Worm (Caenorhabditis elegans) whole organism, L1 larva: ENCODE measurements around the gene sec-24.1.

Experiments used
- C04F5.9 ChIP-seq: sonication (generic microtip); optimal IDR thresholded peaks from 2 replicates; lab custom pipeline; 2016; ENCODE audit warnings: missing genetic modification characterization, missing compliant biosample characterization
- F16B12.6 ChIP-seq: fragments of 150-350 bp; optimal IDR thresholded peaks from 2 replicates; lab custom pipeline; 2014; ENCODE audit warnings: missing biosample characterization, missing genetic modification characterization
- Y116A8C.19 ChIP-seq: sonication (generic microtip); optimal IDR thresholded peaks from 2 replicates; lab custom pipeline; 2016; ENCODE audit warnings: missing compliant biosample characterization, missing genetic modification characterization, borderline replicate concordance
- aha-1 ChIP-seq: fragments of 150-350 bp; optimal IDR thresholded peaks from 2 replicates; lab custom pipeline; 2014; ENCODE audit warnings: missing biosample characterization, missing genetic modification characterization
- ama-1 ChIP-seq: fragments of 150-350 bp; optimal IDR thresholded peaks from 2 replicates; lab custom pipeline; 2014
- ceh-63 ChIP-seq: fragments of 200-800 bp; sonication (Bioruptor generic); optimal IDR thresholded peaks from 2 replicates; lab custom pipeline; 2018; ENCODE audit warnings: mild to moderate bottlenecking, missing genetic modification characterization, missing compliant biosample characterization
- ceh-8 ChIP-seq: fragments of 200-800 bp; sonication (Bioruptor generic); optimal IDR thresholded peaks from 2 replicates; lab custom pipeline; 2018; ENCODE audit warnings: mild to moderate bottlenecking, missing genetic modification characterization, moderate library complexity, missing compliant biosample characterization
- ceh-82 ChIP-seq, 3 experiments: fragments of 150-350 bp in 1 of 3; sonication (generic microtip) in 2 of 3; optimal IDR thresholded peaks; 2 replicates each; lab custom pipeline; 2014 to 2017; ENCODE audit warnings: missing biosample characterization in 3 of 3, missing genetic modification characterization in 3 of 3
- ceh-88 ChIP-seq: fragments of 200-800 bp; sonication (Bioruptor generic); IDR thresholded peaks from 2 replicates; pipeline ENCODE4 v1.3.6; 2022; ENCODE audit warnings: missing genetic modification characterization, missing compliant biosample characterization
- ces-1 ChIP-seq: fragments of 150-350 bp; optimal IDR thresholded peaks from 2 replicates; lab custom pipeline; 2014; ENCODE audit warnings: missing biosample characterization, missing genetic modification reagents, missing genetic modification characterization
- dsc-1 ChIP-seq: sonication (generic microtip); optimal IDR thresholded peaks from 2 replicates; lab custom pipeline; 2016; ENCODE audit warnings: mild to moderate bottlenecking, missing genetic modification characterization, missing compliant biosample characterization
- efl-1 ChIP-seq, 4 experiments: fragments of 150-350 bp; optimal IDR thresholded peaks in 3 of 4; peaks in 1 of 4; 1 replicate in 1 of 4; 2 replicates in 3 of 4; lab custom pipeline; 2014; ENCODE audit warnings: missing biosample characterization in 2 of 4, missing genetic modification characterization in 2 of 4, missing genetic modification reagents in 2 of 4
- egl-13 ChIP-seq: sonication (generic microtip); optimal IDR thresholded peaks from 2 replicates; lab custom pipeline; 2016; ENCODE audit warnings: missing genotype, missing genetic modification reagents, missing genetic modification characterization, missing compliant biosample characterization
- elt-2 ChIP-seq: sonication (generic microtip); optimal IDR thresholded peaks from 2 replicates; lab custom pipeline; 2016; ENCODE audit warnings: missing genetic modification characterization, mild to moderate bottlenecking, inconsistent platforms, missing compliant biosample characterization, missing genetic modification reagents
- ets-5 ChIP-seq: fragments of 200-800 bp; sonication (Bioruptor generic); IDR thresholded peaks from 2 replicates; pipeline ENCODE4 v1.3.6; 2022; ENCODE audit warnings: missing genetic modification characterization, missing compliant biosample characterization
- fkh-10 ChIP-seq: sonication (generic microtip); optimal IDR thresholded peaks from 2 replicates; lab custom pipeline; 2017; ENCODE audit warnings: missing biosample characterization, missing genetic modification reagents, missing genetic modification characterization
- fkh-4 ChIP-seq: sonication (generic microtip); optimal IDR thresholded peaks from 2 replicates; lab custom pipeline; 2016; ENCODE audit warnings: missing compliant biosample characterization, missing genetic modification characterization, borderline replicate concordance
- fos-1 ChIP-seq: fragments of 150-350 bp; optimal IDR thresholded peaks from 2 replicates; lab custom pipeline; 2014; ENCODE audit warnings: missing biosample characterization, missing genetic modification characterization
- grh-1 ChIP-seq: fragments of 200-800 bp; sonication (Bioruptor generic); IDR thresholded peaks from 2 replicates; pipeline ENCODE4 v1.3.6; 2022; ENCODE audit warnings: missing genetic modification reagents, missing genetic modification characterization, missing compliant biosample characterization
- hlh-4 ChIP-seq: sonication (generic microtip); optimal IDR thresholded peaks from 2 replicates; lab custom pipeline; 2016; ENCODE audit warnings: mild to moderate bottlenecking, missing genetic modification characterization, missing compliant biosample characterization
- hpl-2 ChIP-seq: fragments of 150-350 bp; optimal IDR thresholded peaks from 2 replicates; lab custom pipeline; 2014; ENCODE audit warnings: missing biosample characterization, missing genetic modification reagents, missing genetic modification characterization
- isw-1 ChIP-seq: fragments of 200-800 bp; sonication (Bioruptor generic); IDR thresholded peaks from 2 replicates; pipeline ENCODE4 v1.3.6; 2022; ENCODE audit warnings: missing genetic modification characterization, missing compliant biosample characterization
- jun-1 ChIP-seq: fragments of 150-350 bp; optimal IDR thresholded peaks from 2 replicates; lab custom pipeline; 2014; ENCODE audit warnings: missing biosample characterization, missing genetic modification reagents, missing genetic modification characterization
- lin-13 ChIP-seq: fragments of 150-350 bp; optimal IDR thresholded peaks from 2 replicates; lab custom pipeline; 2014; ENCODE audit warnings: missing biosample characterization, missing genetic modification reagents, missing genetic modification characterization
- lin-14 ChIP-seq: fragments of 200-800 bp; sonication (Bioruptor generic); optimal IDR thresholded peaks from 2 replicates; lab custom pipeline; 2018; ENCODE audit warnings: mild to moderate bottlenecking, missing genetic modification characterization, moderate library complexity, missing compliant biosample characterization
- lin-15B ChIP-seq: fragments of 150-350 bp; sonication (generic microtip); optimal IDR thresholded peaks from 3 replicates; lab custom pipeline; 2014; ENCODE audit warnings: missing biosample characterization, missing genetic modification characterization
- lin-35 ChIP-seq, 2 experiments: fragments of 150-350 bp; optimal IDR thresholded peaks; 2 replicates each; lab custom pipeline; 2014; ENCODE audit warnings: missing biosample characterization in 2 of 2, missing genetic modification characterization in 2 of 2, missing genetic modification reagents in 2 of 2
- lir-3 ChIP-seq: sonication (generic microtip); optimal IDR thresholded peaks from 2 replicates; lab custom pipeline; 2016; ENCODE audit warnings: mild to moderate bottlenecking, missing genetic modification characterization, moderate library complexity, missing compliant biosample characterization; ENCODE audit not compliant: poor library complexity
- lsy-2 ChIP-seq, 2 experiments: fragments of 150-350 bp; optimal IDR thresholded peaks; 2 replicates each; lab custom pipeline; 2014; ENCODE audit warnings: missing biosample characterization in 2 of 2, missing genetic modification characterization in 2 of 2
- mdl-1 ChIP-seq, 2 experiments: fragments of 150-350 bp; optimal IDR thresholded peaks; 2 replicates each; lab custom pipeline; 2014 to 2017; ENCODE audit warnings: missing biosample characterization in 2 of 2, missing genetic modification characterization in 2 of 2, inconsistent platforms in 1 of 2
- mef-2 ChIP-seq: fragments of 150-350 bp; optimal IDR thresholded peaks from 2 replicates; lab custom pipeline; 2014; ENCODE audit warnings: missing biosample characterization, missing genetic modification characterization
- nhr-11 ChIP-seq: fragments of 150-350 bp; optimal IDR thresholded peaks from 2 replicates; lab custom pipeline; 2014; ENCODE audit warnings: missing biosample characterization, missing genetic modification characterization
- nhr-19 ChIP-seq: fragments of 200-800 bp; sonication (Bioruptor generic); conservative IDR thresholded peaks from 2 replicates; pipeline ENCODE4 v1.3.6; 2022; ENCODE audit warnings: missing genetic modification characterization, missing compliant biosample characterization
- nhr-20 ChIP-seq: sonication (generic microtip); optimal IDR thresholded peaks from 2 replicates; lab custom pipeline; 2016; ENCODE audit warnings: mild to moderate bottlenecking, missing genetic modification characterization, missing compliant biosample characterization
- nhr-71 ChIP-seq: sonication (generic microtip); optimal IDR thresholded peaks from 2 replicates; lab custom pipeline; 2016; ENCODE audit warnings: mild to moderate bottlenecking, missing genetic modification characterization, moderate library complexity, missing compliant biosample characterization
- nhr-76 ChIP-seq: sonication (generic microtip); optimal IDR thresholded peaks from 2 replicates; lab custom pipeline; 2017; ENCODE audit warnings: missing biosample characterization, missing genetic modification characterization
- nhr-77 ChIP-seq: fragments of 150-350 bp; optimal IDR thresholded peaks from 2 replicates; lab custom pipeline; 2014; ENCODE audit warnings: missing biosample characterization, missing genetic modification characterization
- nhr-84 ChIP-seq: sonication (generic microtip); optimal IDR thresholded peaks from 2 replicates; lab custom pipeline; 2017; ENCODE audit warnings: missing biosample characterization, missing genetic modification characterization
- pag-3 ChIP-seq: sonication (generic microtip); optimal IDR thresholded peaks from 2 replicates; lab custom pipeline; 2017; ENCODE audit warnings: missing genetic modification characterization, mild to moderate bottlenecking, missing compliant biosample characterization, antibody characterized with exemption, borderline replicate concordance; ENCODE audit not compliant: insufficient read depth
- rnt-1 ChIP-seq: sonication (generic microtip); optimal IDR thresholded peaks from 2 replicates; lab custom pipeline; 2016; ENCODE audit warnings: mild to moderate bottlenecking, missing genetic modification characterization, moderate library complexity, missing compliant biosample characterization
- skn-1 ChIP-seq: fragments of 150-350 bp; optimal IDR thresholded peaks from 2 replicates; lab custom pipeline; 2014; ENCODE audit warnings: missing biosample characterization, missing genetic modification characterization
- snpc-4 ChIP-seq: fragments of 150-350 bp; optimal IDR thresholded peaks from 2 replicates; lab custom pipeline; 2014; ENCODE audit warnings: missing biosample characterization, missing genetic modification characterization
- sox-4 ChIP-seq: sonication (generic microtip); optimal IDR thresholded peaks from 2 replicates; lab custom pipeline; 2016; ENCODE audit warnings: missing genetic modification characterization, missing compliant biosample characterization
- sptf-1 ChIP-seq: fragments of 150-350 bp; optimal IDR thresholded peaks from 2 replicates; lab custom pipeline; 2014; ENCODE audit warnings: missing biosample characterization, missing genetic modification characterization
- sup-37 ChIP-seq: fragments of 200-800 bp; sonication (Bioruptor generic); optimal IDR thresholded peaks from 2 replicates; lab custom pipeline; 2018; ENCODE audit warnings: mild to moderate bottlenecking, missing genetic modification characterization, missing compliant biosample characterization
- tlp-1 ChIP-seq: fragments of 150-350 bp; optimal IDR thresholded peaks from 2 replicates; lab custom pipeline; 2014; ENCODE audit warnings: missing biosample characterization, missing genetic modification characterization
- unc-130 ChIP-seq: fragments of 150-350 bp; optimal IDR thresholded peaks from 2 replicates; lab custom pipeline; 2017; ENCODE audit warnings: missing biosample characterization, missing genetic modification characterization, inconsistent platforms
- unc-30 ChIP-seq: sonication (generic microtip); optimal IDR thresholded peaks from 2 replicates; lab custom pipeline; 2017; ENCODE audit warnings: missing biosample characterization, missing genetic modification characterization
- unc-62 ChIP-seq: fragments of 150-350 bp; optimal IDR thresholded peaks from 2 replicates; lab custom pipeline; 2014; ENCODE audit warnings: missing biosample characterization, missing genetic modification reagents, missing genetic modification characterization
- unc-86 ChIP-seq: sonication (generic microtip); optimal IDR thresholded peaks from 2 replicates; lab custom pipeline; 2016; ENCODE audit warnings: missing genetic modification characterization, missing compliant biosample characterization
- xbp-1 ChIP-seq: sonication (generic microtip); optimal IDR thresholded peaks from 2 replicates; lab custom pipeline; 2016; ENCODE audit warnings: missing genetic modification characterization, missing compliant biosample characterization
- zag-1 ChIP-seq: fragments of 150-350 bp; optimal IDR thresholded peaks from 2 replicates; lab custom pipeline; 2014; ENCODE audit warnings: missing biosample characterization, missing genetic modification characterization
- zip-4 ChIP-seq: fragments of 200-800 bp; sonication (Bioruptor generic); optimal IDR thresholded peaks from 2 replicates; lab custom pipeline; 2018; ENCODE audit warnings: mild to moderate bottlenecking, missing genetic modification characterization, moderate library complexity, missing compliant biosample characterization

Gene sec-24.1

DNA sequence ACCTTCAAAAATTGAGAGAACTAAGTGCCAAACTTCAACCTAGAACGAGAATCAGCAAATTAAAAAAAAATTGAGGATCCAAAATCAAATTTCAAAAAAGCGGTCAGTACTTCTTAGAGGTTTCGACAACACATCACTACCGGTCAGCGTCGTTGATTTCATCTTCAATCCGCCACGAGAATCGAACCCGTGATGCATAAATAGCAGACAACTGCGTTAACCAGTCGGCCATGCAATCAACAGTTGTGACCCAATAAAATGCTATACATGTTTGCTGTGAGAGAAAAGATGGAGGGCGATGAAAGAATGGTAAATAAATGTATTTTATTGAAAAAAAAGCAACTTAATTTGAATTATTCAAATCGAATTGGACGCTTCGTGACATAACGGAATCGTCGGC lies 16.3 kb downstream of the sec-24.1 start (continued):
- TF ChIP-seq xbp-1 (tag; lab: Kevin White, UChicago) (peak; percentile 76), ets-5 (GFP tag; lab: Robert Waterston, UW) (no peak), mef-2 (no peak), nhr-76 (tag; lab: Kevin White, UChicago) (no peak), lin-14 (GFP tag; lab: Kevin White, UChicago) (peak; percentile 76), ceh-63 (GFP tag; lab: Kevin White, UChicago) (no peak), lin-15B (peak; percentile 20), skn-1 (peak; percentile 43), nhr-84 (tag; lab: Kevin White, UChicago) (no peak), fos-1 (tag; lab: Kevin White, UChicago) (peak; percentile 73), zip-4 (peak; percentile 40), hlh-4 (no peak), aha-1 (tag; lab: Kevin White, UChicago) (no peak), elt-2 (tag; lab: Kevin White, UChicago) (peak; percentile 40), nhr-71 (peak; percentile 85), lin-13 (GFP tag; lab: Kevin White, UChicago) (peak; percentile 55), ceh-8 (no peak), lsy-2 (tag; optimal IDR thresholded peaks at IDR 0.05; lab: Kevin White, UChicago) (peak; percentile 65 to 87), ces-1 (no peak), ama-1 (lab: Kevin White, UChicago) (peak; percentile 26), lir-3 (tag; lab: Kevin White, UChicago) (peak; percentile 72), nhr-19 (peak; percentile 73), efl-1 (optimal IDR thresholded peaks at IDR 0.05; lab: Kevin White, UChicago) (peak; percentile 61 to 74), efl-1 (GFP tag; optimal IDR thresholded peaks at IDR 0.05 in 1 of 2; lab: Kevin White, UChicago) (peak; percentile 60 to 97), fkh-10 (GFP tag; lab: Kevin White, UChicago) (no peak), jun-1 (peak; percentile 77), nhr-11 (tag; lab: Kevin White, UChicago) (peak; percentile 29), dsc-1 (tag; lab: Kevin White, UChicago) (peak; percentile 68), nhr-77 (tag; lab: Kevin White, UChicago) (peak; percentile 78), lin-35 (GFP tag; optimal IDR thresholded peaks at IDR 0.05; lab: Kevin White, UChicago) (peak; percentile 71 to 88), egl-13 (peak; percentile 18), isw-1 (GFP tag; lab: Robert Waterston, UW) (0 out of 2 replicates have a peak, but pooled peaks have one; percentile 18), sptf-1 (tag; lab: Kevin White, UChicago) (no peak), hpl-2 (GFP tag; lab: Kevin White, UChicago) (peak; percentile 14), snpc-4 (tag; lab: Kevin White, UChicago) (no peak), F16B12.6 (tag; lab: Kevin White, UChicago) (peak; percentile 28), unc-62 (GFP tag; lab: Kevin White, UChicago) (no peak), unc-86 (tag; lab: Kevin White, UChicago) (peak; percentile 17), zag-1 (tag; lab: Kevin White, UChicago) (no peak), rnt-1 (tag; lab: Kevin White, UChicago) (peak; percentile 91), Y116A8C.19 (tag; lab: Kevin White, UChicago) (no peak), ceh-88 (GFP tag; lab: Robert Waterston, UW) (peak; percentile 29; the same call in 1 of the 2 replicates), grh-1 (GFP tag; lab: Robert Waterston, UW) (no peak), tlp-1 (tag; lab: Kevin White, UChicago) (no peak), pag-3 (no peak), sox-4 (tag; lab: Kevin White, UChicago) (no peak), unc-30 (no peak), fkh-4 (tag; lab: Kevin White, UChicago) (no peak), sup-37 (no peak), unc-130 (tag; lab: Kevin White, UChicago) (peak; percentile 86), C04F5.9 (tag; lab: Kevin White, UChicago) (peak; percentile 89), nhr-20 (tag; lab: Kevin White, UChicago) (peak; percentile 77), ceh-82 (tag; optimal IDR thresholded peaks at IDR 0.05; lab: Kevin White, UChicago) (peak; percentile 49 to 79 (median 65)), mdl-1 (tag; optimal IDR thresholded peaks at IDR 0.05; lab: Kevin White, UChicago) (peak in 1 of 2 experiments; percentile 89)
